Worm (Caenorhabditis elegans): ENCODE results near the gene F08D12.7.

F08D12.7 gene

DNA sequence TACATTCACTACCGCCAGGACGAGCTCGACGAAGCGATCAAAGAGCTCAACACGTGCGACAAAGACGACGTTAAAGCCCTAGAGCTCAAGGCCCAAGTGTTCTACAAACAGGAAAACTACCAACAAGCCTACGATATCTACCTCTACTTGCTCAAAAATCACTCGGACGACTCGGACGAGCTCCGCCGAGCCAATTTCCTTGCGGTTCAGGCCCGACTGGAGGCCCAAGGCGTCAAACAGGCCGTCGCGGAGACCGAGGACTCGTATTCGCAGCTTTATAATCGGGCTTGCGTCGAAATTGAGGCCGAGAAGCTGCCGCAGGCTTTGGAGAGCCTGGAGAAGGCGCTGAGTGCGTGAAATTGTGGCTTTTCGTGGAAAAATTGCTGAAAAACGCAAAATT is 18.9 kb upstream of the F08D12.7 start:
- no peak for TF ChIP-seq nhr-237 (tag; optimal IDR thresholded peaks at IDR 0.05)
- no peak for TF ChIP-seq madf-5 (GFP tag; IDR thresholded peaks at IDR 0.05)
- TF ChIP-seq unc-62 (GFP tag; optimal IDR thresholded peaks at IDR 0.05 in 1 of 2) = peak in 1 of 2 experiments; percentile 81
- no peak for TF ChIP-seq unc-62 (tag; optimal IDR thresholded peaks at IDR 0.05)
- TF ChIP-seq ceh-44 (GFP tag; IDR thresholded peaks at IDR 0.05) = no peak
- TF ChIP-seq dmd-8 (GFP tag; IDR thresholded peaks at IDR 0.05) = no peak
- no peak for TF ChIP-seq duxl-1 (tag; optimal IDR thresholded peaks at IDR 0.05; ENCODE audit: poor library complexity)
- TF ChIP-seq tra-1 (GFP tag; IDR thresholded peaks at IDR 0.05) = no peak
- TF ChIP-seq set-16 (GFP tag; IDR thresholded peaks at IDR 0.05) = peak; percentile 76
- no peak for TF ChIP-seq madf-9 (GFP tag; conservative IDR thresholded peaks at IDR 0.05)
- TF ChIP-seq cey-2 (tag; optimal IDR thresholded peaks at IDR 0.05; ENCODE audit: borderline replicate concordance, insufficient read depth) = no peak
- TF ChIP-seq lin-15B (tag; optimal IDR thresholded peaks at IDR 0.05) = no peak
- no peak for TF ChIP-seq zip-2 (tag; optimal IDR thresholded peaks at IDR 0.05)
- no peak for TF ChIP-seq tag-97 (GFP tag; IDR thresholded peaks at IDR 0.05)
- TF ChIP-seq vab-7 (GFP tag; IDR thresholded peaks at IDR 0.05) = no peak
- TF ChIP-seq zip-11 (GFP tag; IDR thresholded peaks at IDR 0.05) = no peak

DNA sequence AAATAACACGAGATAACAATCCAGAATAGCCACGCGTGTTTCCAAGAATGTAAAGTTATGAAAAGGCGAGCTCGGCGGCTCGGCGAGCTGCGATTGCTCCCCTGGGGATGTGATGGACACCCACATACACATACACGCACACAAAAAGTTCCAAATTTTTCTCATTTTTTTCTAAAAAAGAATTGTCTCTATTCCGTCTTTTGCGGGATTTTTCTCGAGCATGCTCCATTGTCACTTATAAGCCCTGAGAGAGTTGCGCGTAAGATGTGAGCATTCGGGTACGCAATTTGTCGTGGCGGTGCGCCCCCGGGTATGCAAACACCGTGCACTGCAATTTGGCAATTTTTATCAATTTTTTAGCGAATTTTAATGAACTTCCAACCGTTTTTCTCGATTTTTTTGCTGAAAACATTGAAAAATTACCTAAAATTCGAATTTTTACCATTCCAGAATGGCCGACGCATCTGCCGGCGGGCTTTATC is 18.2 kb upstream of the F08D12.7 start, which contains the start of the genes F08D12.12 and srpa-72:
Gene F08D12.12 (minus strand): TSS at position 51 of the 482 bp plus-strand sequence.
Gene srpa-72 (plus strand): TSS at position 451 of the 482 bp plus-strand sequence.
- TF ChIP-seq dpl-1 (GFP tag; optimal IDR thresholded peaks at IDR 0.05) (peak; percentile 37), vab-7 (GFP tag; IDR thresholded peaks at IDR 0.05) (no peak), ZK337.2 (GFP tag; IDR thresholded peaks at IDR 0.05) (no peak), ceh-32 (tag; optimal IDR thresholded peaks at IDR 0.05; ENCODE audit: poor library complexity) (no peak), unc-39 (tag; optimal IDR thresholded peaks at IDR 0.05) (no peak), aha-1 (tag) (no peak), sdz-12 (GFP tag; optimal IDR thresholded peaks at IDR 0.05) (no peak), ZK546.5 (tag; optimal IDR thresholded peaks at IDR 0.05) (no peak), F26F4.8 (GFP tag; conservative IDR thresholded peaks at IDR 0.05) (no peak), lin-39 (tag; optimal IDR thresholded peaks at IDR 0.05) (no peak), nhr-77 (tag; optimal IDR thresholded peaks at IDR 0.05) (no peak), T20F7.1 (GFP tag; optimal IDR thresholded peaks at IDR 0.05) (no peak), ceh-28 (tag; optimal IDR thresholded peaks at IDR 0.05) (no peak), arid-1 (GFP tag; conservative IDR thresholded peaks at IDR 0.05) (no peak), F10B5.3 (tag; optimal IDR thresholded peaks at IDR 0.05) (no peak), lim-7 (GFP tag; IDR thresholded peaks at IDR 0.05) (no peak), ctbp-1 (GFP tag; IDR thresholded peaks at IDR 0.05) (no peak), nhr-42 (GFP tag; IDR thresholded peaks at IDR 0.05) (no peak), daf-16 (GFP tag; optimal IDR thresholded peaks at IDR 0.05) (no peak), daf-16 (tag; optimal IDR thresholded peaks at IDR 0.05) (no peak), ceh-82 (tag; optimal IDR thresholded peaks at IDR 0.05) (no peak), nhr-6 (tag; optimal IDR thresholded peaks at IDR 0.05) (no peak), dmd-9 (GFP tag; IDR thresholded peaks at IDR 0.05) (no peak), tag-97 (GFP tag; IDR thresholded peaks at IDR 0.05) (no peak), unc-130 (GFP tag; optimal IDR thresholded peaks at IDR 0.05) (no peak), ceh-44 (GFP tag; IDR thresholded peaks at IDR 0.05) (0 out of 2 replicates have a peak, but pooled peaks have one; percentile 28), mep-1 (tag; optimal IDR thresholded peaks at IDR 0.05) (no peak), madf-5 (GFP tag; IDR thresholded peaks at IDR 0.05) (no peak), duxl-1 (tag; optimal IDR thresholded peaks at IDR 0.05; ENCODE audit: poor library complexity) (no peak), lin-15B (tag; optimal IDR thresholded peaks at IDR 0.05) (no peak), D1046.2 (GFP tag; IDR thresholded peaks at IDR 0.05) (no peak), fos-1 (tag; optimal IDR thresholded peaks at IDR 0.05) (no peak), spr-1 (tag; optimal IDR thresholded peaks at IDR 0.05) (no peak), skn-1 (tag; optimal IDR thresholded peaks at IDR 0.05) (no peak), attf-4 (tag; optimal IDR thresholded peaks at IDR 0.05) (no peak), zag-1 (tag; optimal IDR thresholded peaks at IDR 0.05) (no peak), mes-2 (tag; optimal IDR thresholded peaks at IDR 0.05; ENCODE audit: poor library complexity, severe bottlenecking) (peak; percentile 74), lin-13 (GFP tag; optimal IDR thresholded peaks at IDR 0.05) (no peak), aly-2 (tag; optimal IDR thresholded peaks at IDR 0.05) (no peak), F37D6.2 (tag; optimal IDR thresholded peaks at IDR 0.05) (no peak), hif-1 (tag; optimal IDR thresholded peaks at IDR 0.05) (peak in 1 of 2 experiments; percentile 21), unc-62 (GFP tag; optimal IDR thresholded peaks at IDR 0.05 in 1 of 2) (peak in 1 of 2 experiments; percentile 55), unc-62 (tag; optimal IDR thresholded peaks at IDR 0.05) (no peak)

Measured in whole organism, L4 larva.